Fruit fly (Drosophila melanogaster) whole organism, wandering third instar larva: ENCODE measurements around the gene CG33645.

Experiments used
- CG32264 ChIP-seq: fragments of 200-800 bp; sonication (Bioruptor generic); optimal IDR thresholded peaks from 2 replicates; lab custom pipeline; 2016; ENCODE audit warnings: missing biosample characterization, missing genetic modification characterization
- Hnf4 ChIP-seq: fragments of 200-800 bp; sonication (Bioruptor generic); optimal IDR thresholded peaks from 2 replicates; lab custom pipeline; 2016; ENCODE audit warnings: missing biosample characterization, mild to moderate bottlenecking, missing genetic modification characterization
- Hr78 ChIP-seq: fragments of >200 bp; optimal IDR thresholded peaks from 2 replicates; lab custom pipeline; 2017; ENCODE audit warnings: missing biosample characterization, missing genetic modification characterization
- Myc ChIP-seq: fragments of >200 bp; optimal IDR thresholded peaks from 2 replicates; lab custom pipeline; 2017
- Sp1 ChIP-seq: fragments of 200-800 bp; sonication (Bioruptor generic); optimal IDR thresholded peaks from 3 replicates; lab custom pipeline; 2019; ENCODE audit warnings: missing biosample characterization, mild to moderate bottlenecking, missing genetic modification characterization, moderate library complexity
- fru ChIP-seq: fragments of 200-800 bp; sonication (Bioruptor generic); optimal IDR thresholded peaks from 3 replicates; lab custom pipeline; 2016; ENCODE audit warnings: missing biosample characterization, mild to moderate bottlenecking, missing genetic modification characterization

dm6 chr2L:13570016-13570415 is 37.4 kb downstream of the CG33645 start:
- TF ChIP-seq Myc (lab: Kevin White, UChicago), result no peak
- no peak for TF ChIP-seq Hr78
- TF ChIP-seq fru (GFP tag; lab: Kevin White, UChicago), result no peak
- no peak for TF ChIP-seq CG32264 (GFP tag; lab: Kevin White, UChicago)
- TF ChIP-seq Sp1 (GFP tag; lab: Kevin White, UChicago), result no peak
- no peak for TF ChIP-seq Hnf4 (GFP tag; lab: Kevin White, UChicago)
